Fruit fly (Drosophila melanogaster) whole organism, wandering third instar larva: Measurements from ENCODE around the gene AGO2.

ENCODE experiments used
- CG32264 ChIP-seq: fragments of 200-800 bp; sonication (Bioruptor generic); optimal IDR thresholded peaks from 2 replicates; lab custom pipeline; 2016; ENCODE audit warnings: missing biosample characterization, missing genetic modification characterization
- CrebA ChIP-seq: fragments of 200-800 bp; sonication (Bioruptor generic); optimal IDR thresholded peaks from 2 replicates; lab custom pipeline; 2016; ENCODE audit warnings: missing biosample characterization, mild to moderate bottlenecking, missing genetic modification characterization, borderline replicate concordance
- Dfd ChIP-seq: fragments of >200 bp; optimal IDR thresholded peaks from 2 replicates; lab custom pipeline; 2017; ENCODE audit warnings: missing biosample characterization, missing genetic modification characterization
- Dif ChIP-seq: fragments of 200-275, 200-300 bp; sonication (Bioruptor generic); optimal IDR thresholded peaks from 2 replicates; lab custom pipeline; 2018; ENCODE audit warnings: missing biosample characterization, missing genetic modification characterization; ENCODE audit not compliant: partially characterized antibody
- GATAd ChIP-seq: sonication (Bioruptor generic); optimal IDR thresholded peaks from 2 replicates; lab custom pipeline; 2016; ENCODE audit warnings: missing biosample characterization, missing genetic modification characterization
- HLH106 ChIP-seq: fragments of 200-800 bp; optimal IDR thresholded peaks from 3 replicates; lab custom pipeline; 2019; ENCODE audit warnings: missing biosample characterization, mild to moderate bottlenecking, missing genetic modification characterization, moderate library complexity
- Hnf4 ChIP-seq: fragments of 200-800 bp; sonication (Bioruptor generic); optimal IDR thresholded peaks from 2 replicates; lab custom pipeline; 2016; ENCODE audit warnings: missing biosample characterization, mild to moderate bottlenecking, missing genetic modification characterization
- Hr78 ChIP-seq: fragments of >200 bp; optimal IDR thresholded peaks from 2 replicates; lab custom pipeline; 2017; ENCODE audit warnings: missing biosample characterization, missing genetic modification characterization
- Hr83 ChIP-seq: fragments of 200-300 bp; sonication (Bioruptor generic); optimal IDR thresholded peaks from 2 replicates; lab custom pipeline; 2016; ENCODE audit warnings: missing biosample characterization, mild to moderate bottlenecking, missing genetic modification characterization, moderate library complexity; ENCODE audit not compliant: poor library complexity, severe bottlenecking
- Jra ChIP-seq: sonication (Bioruptor generic); optimal IDR thresholded peaks from 2 replicates; lab custom pipeline; 2016; ENCODE audit warnings: missing biosample characterization, missing genetic modification characterization
- Myc ChIP-seq: fragments of >200 bp; optimal IDR thresholded peaks from 2 replicates; lab custom pipeline; 2017
- N ChIP-seq: fragments of >200 bp; optimal IDR thresholded peaks from 2 replicates; lab custom pipeline; 2018; ENCODE audit warnings: missing biosample characterization, missing external identifiers, missing genetic modification characterization
- OdsH ChIP-seq: fragments of 200-800 bp; sonication (Bioruptor generic); optimal IDR thresholded peaks from 2 replicates; lab custom pipeline; 2016; ENCODE audit warnings: missing biosample characterization, mild to moderate bottlenecking, missing genetic modification characterization
- Rel ChIP-seq, 2 experiments: fragments of 200-800 bp; sonication (Bioruptor generic) in 1 of 2; optimal IDR thresholded peaks; 2 replicates in 1 of 2; 3 replicates in 1 of 2; lab custom pipeline; 2016 to 2019; ENCODE audit warnings: mild to moderate bottlenecking in 2 of 2, missing biosample characterization in 2 of 2, missing genetic modification characterization in 2 of 2, moderate library complexity in 1 of 2
- Sp1 ChIP-seq: fragments of 200-800 bp; sonication (Bioruptor generic); optimal IDR thresholded peaks from 3 replicates; lab custom pipeline; 2019; ENCODE audit warnings: missing biosample characterization, mild to moderate bottlenecking, missing genetic modification characterization, moderate library complexity
- Vsx2 ChIP-seq: fragments of 200-300, 225-300 bp; sonication (Bioruptor generic); optimal IDR thresholded peaks from 2 replicates; lab custom pipeline; 2018; ENCODE audit warnings: missing biosample characterization, missing genetic modification characterization; ENCODE audit not compliant: partially characterized antibody
- br ChIP-seq: fragments of 200-800 bp; sonication (Bioruptor generic); optimal IDR thresholded peaks from 2 replicates; lab custom pipeline; 2016; ENCODE audit warnings: missing biosample characterization, missing genetic modification characterization
- brk ChIP-seq: fragments of 200-800 bp; sonication (Bioruptor generic); optimal IDR thresholded peaks from 2 replicates; lab custom pipeline; 2016; ENCODE audit warnings: missing biosample characterization, mild to moderate bottlenecking, missing genetic modification characterization
- dl ChIP-seq, 2 experiments: fragments of 175-275, 200-275 bp in 1 of 2; fragments of 200-275 bp in 1 of 2; sonication (Bioruptor generic); optimal IDR thresholded peaks; lab custom pipeline; 2018; ENCODE audit warnings: mild to moderate bottlenecking in 2 of 2, missing biosample characterization in 2 of 2, missing genetic modification characterization in 2 of 2, moderate library complexity in 2 of 2; ENCODE audit not compliant: partially characterized antibody in 2 of 2, insufficient read depth in 1 of 2
- dmrt93B ChIP-seq: fragments of 200-800 bp; sonication (Bioruptor generic); optimal IDR thresholded peaks from 2 replicates; lab custom pipeline; 2018; ENCODE audit warnings: missing biosample characterization, mild to moderate bottlenecking, missing genetic modification characterization
- dsf ChIP-seq: sonication (Bioruptor generic); optimal IDR thresholded peaks from 2 replicates; lab custom pipeline; 2016; ENCODE audit warnings: missing biosample characterization, missing genetic modification characterization, borderline replicate concordance
- ey ChIP-seq: fragments of 200-800 bp; sonication (Bioruptor generic); optimal IDR thresholded peaks from 2 replicates; lab custom pipeline; 2016; ENCODE audit warnings: missing biosample characterization, missing genetic modification characterization
- foxo ChIP-seq, 2 experiments: fragments of 200-800 bp; sonication (Bioruptor generic); optimal IDR thresholded peaks; 2 replicates in 1 of 2; 3 replicates in 1 of 2; lab custom pipeline; 2016 to 2017; ENCODE audit warnings: missing biosample characterization in 2 of 2, missing genetic modification characterization in 2 of 2
- fru ChIP-seq: fragments of 200-800 bp; sonication (Bioruptor generic); optimal IDR thresholded peaks from 3 replicates; lab custom pipeline; 2016; ENCODE audit warnings: missing biosample characterization, mild to moderate bottlenecking, missing genetic modification characterization
- h ChIP-seq: fragments of 200-800 bp; sonication (Bioruptor generic); optimal IDR thresholded peaks from 3 replicates; lab custom pipeline; 2016; ENCODE audit warnings: missing biosample characterization, mild to moderate bottlenecking, missing genetic modification characterization
- lola ChIP-seq: fragments of >200 bp; optimal IDR thresholded peaks from 2 replicates; lab custom pipeline; 2017; ENCODE audit warnings: missing biosample characterization, missing genetic modification characterization
- pan ChIP-seq: fragments of >200 bp; optimal IDR thresholded peaks from 2 replicates; lab custom pipeline; 2017
- psq ChIP-seq: fragments of 200-800 bp; sonication (Bioruptor generic); optimal IDR thresholded peaks from 3 replicates; lab custom pipeline; 2017; ENCODE audit warnings: missing biosample characterization, mild to moderate bottlenecking, missing genetic modification characterization, moderate library complexity
- rgr ChIP-seq: fragments of 200-800 bp; sonication (Bioruptor generic); optimal IDR thresholded peaks from 3 replicates; lab custom pipeline; 2016; ENCODE audit warnings: missing biosample characterization, mild to moderate bottlenecking, missing genetic modification characterization
- sage ChIP-seq: fragments of 200-800 bp; sonication (Bioruptor generic); optimal IDR thresholded peaks from 2 replicates; lab custom pipeline; 2016; ENCODE audit warnings: missing biosample characterization, mild to moderate bottlenecking, missing genetic modification characterization
- sv ChIP-seq: fragments of 200-800 bp; sonication (Bioruptor generic); optimal IDR thresholded peaks from 3 replicates; lab custom pipeline; 2016; ENCODE audit warnings: missing biosample characterization, missing genetic modification characterization
- usp ChIP-seq: fragments of >200 bp; optimal IDR thresholded peaks from 2 replicates; lab custom pipeline; 2017; ENCODE audit warnings: missing biosample characterization, missing genetic modification characterization
- woc ChIP-seq: sonication (Bioruptor generic); optimal IDR thresholded peaks from 2 replicates; lab custom pipeline; 2016; ENCODE audit warnings: missing biosample characterization, mild to moderate bottlenecking, missing genetic modification characterization

AGO2 gene

dm6 chr3L:15535228-15535598 lies 18.7 kb upstream of the AGO2 start, which contains the start of gene CrebA:
Gene CrebA, plus strand, starts transcription at chr3L:15535395.
- TF ChIP-seq Dfd (GFP tag; lab: Kevin White, UChicago) (no peak), sage (GFP tag; lab: Kevin White, UChicago) (peak; percentile 31), OdsH (GFP tag; lab: Kevin White, UChicago) (no peak), Vsx2 (GFP tag; lab: Kevin White, UChicago) (peak; percentile 81), Dif (peak; percentile 91), dl (GFP tag; optimal IDR thresholded peaks at IDR 0.05; lab: Kevin White, UChicago; ENCODE audit: insufficient read depth in 1 of 2, partially characterized antibody in 2 of 2) (peak; percentile 83 to 89), dmrt93B (GFP tag; lab: Kevin White, UChicago) (no peak), ey (GFP tag; lab: Kevin White, UChicago) (no peak), Rel (GFP tag; optimal IDR thresholded peaks at IDR 0.05; lab: Kevin White, UChicago) (no peak), Rel (tag; optimal IDR thresholded peaks at IDR 0.05; lab: Kevin White, UChicago) (peak; percentile 18), Hr83 (GFP tag; lab: Kevin White, UChicago) (peak; percentile 80), woc (GFP tag; lab: Kevin White, UChicago) (no peak)

- TF ChIP-seq Hr78 (GFP tag; lab: Kevin White, UChicago) (no peak), GATAd (no peak), Rel (GFP tag; optimal IDR thresholded peaks at IDR 0.05; lab: Kevin White, UChicago) (no peak), Rel (tag; optimal IDR thresholded peaks at IDR 0.05; lab: Kevin White, UChicago) (peak; percentile 77), N (GFP tag; lab: Kevin White, UChicago) (peak; percentile 44), woc (GFP tag; lab: Kevin White, UChicago) (peak; percentile 20), dl (GFP tag; optimal IDR thresholded peaks at IDR 0.05; lab: Kevin White, UChicago; ENCODE audit: insufficient read depth in 1 of 2, partially characterized antibody in 2 of 2) (peak in 1 of 2 experiments; percentile 51), HLH106 (tag; lab: Kevin White, UChicago) (no peak)
- TF ChIP-seq, all 38 proteins: peak for 4
Measured at dm6 chr3L:15535800-15536225, 18.1 kb upstream of the AGO2 start.

dm6 chr3L:15536550-15536949 lies 17.4 kb upstream of the AGO2 start:
- TF ChIP-seq woc (GFP tag; lab: Kevin White, UChicago) (no peak), Hr78 (GFP tag; lab: Kevin White, UChicago) (no peak), usp (GFP tag; lab: Kevin White, UChicago) (no peak)
- TF ChIP-seq, all 38 proteins: peak for 0

- TF ChIP-seq OdsH (GFP tag; lab: Kevin White, UChicago) (peak; percentile 46), CG32264 (no peak), Sp1 (peak; percentile 24), foxo (GFP tag; optimal IDR thresholded peaks at IDR 0.05; lab: Kevin White, UChicago) (peak in 1 of 2 experiments; percentile 56), Dfd (GFP tag; lab: Kevin White, UChicago) (no peak), Dif (no peak), rgr (GFP tag; lab: Kevin White, UChicago) (peak; percentile 53), fru (GFP tag; lab: Kevin White, UChicago) (peak; percentile 66), Hnf4 (GFP tag; lab: Kevin White, UChicago) (peak; percentile 14), Jra (no peak), sv (peak; percentile 10), Myc (lab: Kevin White, UChicago) (no peak), pan (lab: Kevin White, UChicago) (no peak), lola (GFP tag; lab: Kevin White, UChicago) (no peak), CrebA (GFP tag; lab: Kevin White, UChicago) (no peak), N (GFP tag; lab: Kevin White, UChicago) (no peak), ey (GFP tag; lab: Kevin White, UChicago) (peak; percentile 53), dsf (GFP tag; lab: Kevin White, UChicago) (no peak), Hr78 (GFP tag; lab: Kevin White, UChicago) (no peak), HLH106 (tag; lab: Kevin White, UChicago) (no peak), brk (GFP tag; lab: Kevin White, UChicago) (peak; percentile 36), h (GFP tag; lab: Kevin White, UChicago) (peak; percentile 68), psq (GFP tag; lab: Kevin White, UChicago) (peak; percentile 44), Rel (GFP tag; optimal IDR thresholded peaks at IDR 0.05; lab: Kevin White, UChicago) (no peak), Rel (tag; optimal IDR thresholded peaks at IDR 0.05; lab: Kevin White, UChicago) (peak; percentile 25), br (peak; percentile 24), usp (GFP tag; lab: Kevin White, UChicago) (no peak)
Measured at dm6 chr3L:15537916-15538581, 15.9 kb upstream of the AGO2 start.
